Worm (Caenorhabditis elegans) whole organism, mixed stage, embryonic: ENCODE results near the gene ogt-1.

Experiments used
- M03D4.4 ChIP-seq: sonication (generic microtip); optimal IDR thresholded peaks from 2 replicates; lab custom pipeline; 2017; ENCODE audit warnings: mild to moderate bottlenecking, missing genetic modification characterization, missing compliant biosample characterization
- bed-3 ChIP-seq: fragments of 200-800 bp; sonication (Bioruptor generic); optimal IDR thresholded peaks from 3 replicates; lab custom pipeline; 2018; ENCODE audit warnings: mild to moderate bottlenecking, missing genetic modification characterization, moderate library complexity, missing compliant biosample characterization
- blmp-1 ChIP-seq: fragments of 150-350 bp; optimal IDR thresholded peaks from 2 replicates; lab custom pipeline; 2014; ENCODE audit warnings: missing biosample characterization, missing genetic modification characterization
- ceh-39 ChIP-seq: fragments of 150-350 bp; optimal IDR thresholded peaks from 2 replicates; lab custom pipeline; 2014; ENCODE audit warnings: missing biosample characterization, missing genetic modification characterization
- ceh-43 ChIP-seq: fragments of 200-800 bp; sonication (Bioruptor generic); optimal IDR thresholded peaks from 2 replicates; lab custom pipeline; 2018; ENCODE audit warnings: mild to moderate bottlenecking, missing genetic modification characterization, moderate library complexity, missing compliant biosample characterization
- ceh-83 ChIP-seq: fragments of 200-800 bp; sonication (Bioruptor generic); optimal IDR thresholded peaks from 2 replicates; lab custom pipeline; 2018; ENCODE audit warnings: mild to moderate bottlenecking, missing genetic modification characterization, missing compliant biosample characterization
- ces-1 ChIP-seq: fragments of 150-350 bp; optimal IDR thresholded peaks from 2 replicates; lab custom pipeline; 2014; ENCODE audit warnings: missing biosample characterization, missing genetic modification reagents, missing genetic modification characterization
- cnd-1 ChIP-seq: fragments of 200-800 bp; sonication (Bioruptor generic); optimal IDR thresholded peaks from 2 replicates; lab custom pipeline; 2018; ENCODE audit warnings: mild to moderate bottlenecking, missing genetic modification characterization, missing compliant biosample characterization
- elt-1 ChIP-seq: sonication (generic microtip); optimal IDR thresholded peaks from 2 replicates; lab custom pipeline; 2017; ENCODE audit warnings: missing genetic modification characterization, mild to moderate bottlenecking, missing compliant biosample characterization, antibody characterized with exemption, moderate library complexity, borderline replicate concordance; ENCODE audit not compliant: insufficient read depth
- elt-3 ChIP-seq: fragments of 150-350 bp; optimal IDR thresholded peaks from 2 replicates; lab custom pipeline; 2014; ENCODE audit warnings: missing biosample characterization, missing genetic modification characterization
- flh-1 ChIP-seq: fragments of 200-800 bp; sonication (Bioruptor generic); optimal IDR thresholded peaks from 2 replicates; lab custom pipeline; 2018; ENCODE audit warnings: mild to moderate bottlenecking, missing genetic modification characterization, moderate library complexity, missing compliant biosample characterization
- ham-2 ChIP-seq: fragments of 200-800 bp; sonication (Bioruptor generic); optimal IDR thresholded peaks from 2 replicates; lab custom pipeline; 2018; ENCODE audit warnings: mild to moderate bottlenecking, missing genetic modification characterization, missing compliant biosample characterization
- hlh-1 ChIP-seq: fragments of 150-350 bp; optimal IDR thresholded peaks from 2 replicates; lab custom pipeline; 2014; ENCODE audit warnings: missing biosample characterization, missing genetic modification reagents, missing genetic modification characterization
- lin-13 ChIP-seq: fragments of 150-350 bp; optimal IDR thresholded peaks from 2 replicates; lab custom pipeline; 2014; ENCODE audit warnings: missing biosample characterization, missing genetic modification characterization
- lin-32 ChIP-seq: fragments of 200-800 bp; sonication (Bioruptor generic); optimal IDR thresholded peaks from 2 replicates; lab custom pipeline; 2018; ENCODE audit warnings: mild to moderate bottlenecking, missing genetic modification characterization, missing compliant biosample characterization
- lsy-2 ChIP-seq: fragments of 150-350 bp; optimal IDR thresholded peaks from 2 replicates; lab custom pipeline; 2014; ENCODE audit warnings: missing biosample characterization, missing genetic modification characterization
- mab-5 ChIP-seq: fragments of 150-350 bp; optimal IDR thresholded peaks from 2 replicates; lab custom pipeline; 2014; ENCODE audit warnings: missing biosample characterization, missing genetic modification characterization
- mep-1 ChIP-seq: fragments of 150-350 bp; optimal IDR thresholded peaks from 2 replicates; lab custom pipeline; 2017; ENCODE audit warnings: missing biosample characterization, missing genetic modification reagents, missing genetic modification characterization, inconsistent platforms
- mls-2 ChIP-seq: sonication (generic microtip); optimal IDR thresholded peaks from 2 replicates; lab custom pipeline; 2016; ENCODE audit warnings: mild to moderate bottlenecking, missing genetic modification characterization, moderate library complexity, missing compliant biosample characterization
- nhr-12 ChIP-seq: fragments of 150-350 bp; optimal IDR thresholded peaks from 2 replicates; lab custom pipeline; 2014; ENCODE audit warnings: missing biosample characterization, missing genetic modification characterization
- nhr-2 ChIP-seq: fragments of 150-350 bp; optimal IDR thresholded peaks from 2 replicates; lab custom pipeline; 2014; ENCODE audit warnings: missing biosample characterization, missing genetic modification characterization
- nhr-237 ChIP-seq: fragments of 150-350 bp; optimal IDR thresholded peaks from 2 replicates; lab custom pipeline; 2014; ENCODE audit warnings: missing biosample characterization, missing genetic modification characterization
- nhr-28 ChIP-seq: fragments of 150-350 bp; optimal IDR thresholded peaks from 2 replicates; lab custom pipeline; 2014; ENCODE audit warnings: missing biosample characterization, missing genetic modification characterization
- nhr-76 ChIP-seq: sonication (generic microtip); optimal IDR thresholded peaks from 2 replicates; lab custom pipeline; 2017; ENCODE audit warnings: missing biosample characterization, missing genetic modification characterization
- pha-4 ChIP-seq: fragments of 150-350 bp; optimal IDR thresholded peaks from 2 replicates; lab custom pipeline; 2018; ENCODE audit warnings: missing biosample characterization, missing genetic modification reagents, missing genetic modification characterization
- sem-2 ChIP-seq: fragments of 200-800 bp; sonication (Bioruptor generic); optimal IDR thresholded peaks from 2 replicates; lab custom pipeline; 2018; ENCODE audit warnings: mild to moderate bottlenecking, missing genetic modification characterization, missing compliant biosample characterization
- snpc-4 ChIP-seq: fragments of 150-350 bp; optimal IDR thresholded peaks from 2 replicates; lab custom pipeline; 2014; ENCODE audit warnings: missing biosample characterization, missing genetic modification characterization
- sptf-1 ChIP-seq: sonication (generic microtip); optimal IDR thresholded peaks from 2 replicates; lab custom pipeline; 2017; ENCODE audit warnings: mild to moderate bottlenecking, missing genetic modification characterization, moderate library complexity, missing compliant biosample characterization
- unc-120 ChIP-seq: sonication (generic microtip); optimal IDR thresholded peaks from 2 replicates; lab custom pipeline; 2017; ENCODE audit warnings: missing genetic modification characterization, missing compliant biosample characterization; ENCODE audit not compliant: poor library complexity, severe bottlenecking
- unc-39 ChIP-seq: fragments of 150-350 bp; optimal IDR thresholded peaks from 2 replicates; lab custom pipeline; 2014; ENCODE audit warnings: missing biosample characterization, missing genetic modification characterization
- zip-8 ChIP-seq: fragments of 150-350 bp; optimal IDR thresholded peaks from 2 replicates; lab custom pipeline; 2014; ENCODE audit warnings: missing biosample characterization, missing genetic modification characterization
- ztf-11 ChIP-seq: fragments of 150-350 bp; optimal IDR thresholded peaks from 2 replicates; lab custom pipeline; 2014; ENCODE audit warnings: missing biosample characterization, missing genetic modification characterization

Gene ogt-1

DNA sequence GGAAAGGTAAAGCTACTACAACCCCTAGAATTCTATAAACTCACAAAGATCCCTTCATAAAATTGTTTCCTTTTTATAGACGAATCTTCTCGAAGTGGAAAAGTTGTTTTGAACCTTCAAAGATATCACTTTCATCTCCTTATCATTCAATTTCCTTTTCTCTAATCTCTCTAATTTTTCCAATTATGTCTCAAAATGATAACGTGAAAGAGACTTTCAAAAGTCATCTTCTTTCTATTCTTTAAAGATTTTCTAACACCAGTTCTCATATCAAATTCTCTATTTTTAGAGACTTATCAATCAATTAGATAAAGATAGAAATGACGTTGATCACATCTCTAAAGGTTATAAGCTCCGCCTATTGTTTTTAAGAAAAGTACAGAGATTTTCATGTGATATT, 45.9 kb upstream of the ogt-1 start:
- TF ChIP-seq nhr-28 (tag; lab: Kevin White, UChicago) (no peak), ham-2 (GFP tag; lab: Kevin White, UChicago) (no peak), blmp-1 (tag; lab: Kevin White, UChicago) (peak; percentile 17)

DNA sequence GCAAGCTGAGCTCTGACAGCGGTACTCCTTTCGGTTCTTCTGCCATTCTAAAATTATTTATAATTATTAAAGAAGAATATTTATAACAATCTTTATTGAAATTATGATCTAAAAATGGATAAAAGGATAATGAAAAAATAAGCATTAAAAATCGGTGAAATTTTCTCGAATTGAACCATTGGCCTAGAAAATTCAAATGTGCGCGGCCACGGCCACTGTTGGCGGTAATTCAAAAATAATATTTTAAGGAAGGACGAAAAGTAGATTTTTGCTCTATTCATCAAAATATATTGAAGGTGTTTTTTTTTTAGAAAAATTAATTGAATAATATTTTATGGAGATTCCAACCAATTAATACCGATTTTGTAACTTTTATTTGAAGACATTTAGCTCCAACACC, 45.2 kb upstream of the ogt-1 start, which contains the start of gene pfd-5:
Gene pfd-5, minus strand, starts transcription at position 47 of the 400 bp plus-strand sequence.
- TF ChIP-seq pha-4 (tag; lab: Kevin White, UChicago), result peak; percentile 24
- TF ChIP-seq M03D4.4 (tag; lab: Kevin White, UChicago), result no peak
- no peak for TF ChIP-seq flh-1 (GFP tag; lab: Kevin White, UChicago)
- no peak for TF ChIP-seq mep-1 (tag; lab: Kevin White, UChicago)
- TF ChIP-seq ceh-39, result no peak
- no peak for TF ChIP-seq lin-13 (tag; lab: Kevin White, UChicago)
- no peak for TF ChIP-seq ceh-83
- TF ChIP-seq lin-32 (GFP tag; lab: Kevin White, UChicago), result no peak
- peak; percentile 39 for TF ChIP-seq nhr-237
- no peak for TF ChIP-seq elt-1 (tag; lab: Kevin White, UChicago)
- no peak for TF ChIP-seq unc-120 (tag; lab: Kevin White, UChicago)
- TF ChIP-seq bed-3 (GFP tag; lab: Kevin White, UChicago), result no peak
- peak; percentile 4 for TF ChIP-seq nhr-2
- TF ChIP-seq ces-1 (GFP tag; lab: Kevin White, UChicago), result peak; percentile 28
- no peak for TF ChIP-seq snpc-4
- TF ChIP-seq cnd-1, result no peak
- TF ChIP-seq sptf-1 (tag; lab: Kevin White, UChicago), result peak; percentile 66
- TF ChIP-seq mab-5 (tag; lab: Kevin White, UChicago), result no peak
- no peak for TF ChIP-seq unc-39 (tag; lab: Kevin White, UChicago)
- no peak for TF ChIP-seq hlh-1
- no peak for TF ChIP-seq nhr-76 (tag; lab: Kevin White, UChicago)
- TF ChIP-seq blmp-1 (tag; lab: Kevin White, UChicago), result no peak
- no peak for TF ChIP-seq elt-3 (tag; lab: Kevin White, UChicago)
- TF ChIP-seq lsy-2 (tag; lab: Kevin White, UChicago), result peak; percentile 65
- TF ChIP-seq, all 35 proteins: peak for 6

DNA sequence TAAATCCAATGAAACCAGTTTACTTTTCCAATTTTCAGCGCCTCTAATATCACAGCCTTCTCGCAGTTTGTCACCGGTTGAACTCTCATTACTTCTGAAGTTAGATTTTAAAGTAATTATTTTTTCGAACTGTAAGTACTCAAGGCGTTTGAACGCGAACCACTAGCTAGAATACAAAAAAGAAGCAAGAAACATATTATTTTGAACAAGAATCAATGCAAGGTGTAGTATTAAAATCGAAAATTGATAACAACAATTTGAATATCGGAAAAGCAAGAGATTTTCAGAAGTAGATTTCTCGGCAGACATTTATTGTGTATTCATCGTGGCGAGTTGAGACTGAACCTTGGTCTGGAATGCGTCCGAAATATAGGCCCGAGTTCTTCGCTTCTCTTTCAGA, 44.4 kb upstream of the ogt-1 start, which contains the start of gene exos-9:
Gene exos-9, minus strand, starts transcription at position 101 of the 400 bp plus-strand sequence.
- TF ChIP-seq snpc-4, result no peak
- no peak for TF ChIP-seq elt-1 (tag; lab: Kevin White, UChicago)
- TF ChIP-seq blmp-1 (tag; lab: Kevin White, UChicago), result no peak
- TF ChIP-seq M03D4.4 (tag; lab: Kevin White, UChicago), result no peak
- no peak for TF ChIP-seq nhr-28 (tag; lab: Kevin White, UChicago)
- TF ChIP-seq nhr-76 (tag; lab: Kevin White, UChicago), result no peak
- no peak for TF ChIP-seq ces-1 (GFP tag; lab: Kevin White, UChicago)
- TF ChIP-seq lsy-2 (tag; lab: Kevin White, UChicago), result no peak
- TF ChIP-seq lin-13 (tag; lab: Kevin White, UChicago), result no peak
- no peak for TF ChIP-seq cnd-1

- TF ChIP-seq ztf-11 (tag; lab: Kevin White, UChicago) (no peak), nhr-2 (no peak), unc-39 (tag; lab: Kevin White, UChicago) (no peak), sptf-1 (tag; lab: Kevin White, UChicago) (no peak), ham-2 (GFP tag; lab: Kevin White, UChicago) (no peak), hlh-1 (no peak), mls-2 (tag; lab: Kevin White, UChicago) (no peak), nhr-12 (no peak), zip-8 (tag; lab: Kevin White, UChicago) (no peak), ces-1 (GFP tag; lab: Kevin White, UChicago) (no peak)
- TF ChIP-seq, all 35 proteins: peak for 0
These were observed 41.7 kb upstream of the ogt-1 start, which contains the start of gene F37C12.18 for ce11 chrIII:7195325-7195724. F37C12.18 (minus strand) TSS chrIII:7195425.

DNA sequence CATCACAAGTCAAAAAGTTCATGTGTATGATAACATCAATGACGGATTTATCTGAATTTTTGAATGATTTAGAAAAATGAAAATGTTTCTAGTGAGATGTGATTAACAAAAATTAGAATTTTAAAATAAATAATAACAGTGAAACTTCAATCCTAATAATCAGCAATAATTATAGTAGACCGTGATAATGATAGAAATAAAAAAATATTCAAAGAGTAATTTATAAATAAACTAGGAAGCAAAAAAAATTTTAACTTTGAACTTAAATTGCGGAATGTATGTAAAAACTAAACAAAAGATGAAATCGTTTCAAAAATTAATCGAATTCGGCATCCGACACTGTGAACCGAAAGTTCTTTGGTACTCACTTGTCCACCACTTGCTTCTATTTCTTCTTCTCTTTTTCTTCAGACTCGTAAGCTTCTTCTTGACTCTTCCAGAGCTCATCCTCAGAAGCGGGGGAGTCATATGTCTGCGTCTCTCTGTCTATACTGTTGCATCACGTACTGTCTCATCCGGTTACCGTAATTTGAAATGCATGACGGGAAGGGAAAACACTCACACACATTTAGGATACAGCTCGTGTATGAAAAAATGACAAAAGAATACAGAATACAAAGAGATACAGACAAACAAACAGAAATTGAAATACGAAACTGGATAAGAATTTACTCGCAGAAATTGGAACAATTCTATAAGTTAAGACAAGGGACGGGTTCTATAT, 39.5 kb upstream of the ogt-1 start, which contains the start of gene mec-14:
Gene mec-14, minus strand, starts transcription at position 51 of the 724 bp plus-strand sequence.
- TF ChIP-seq blmp-1 (tag; lab: Kevin White, UChicago) (no peak), elt-3 (tag; lab: Kevin White, UChicago) (no peak), flh-1 (GFP tag; lab: Kevin White, UChicago) (no peak), mls-2 (tag; lab: Kevin White, UChicago) (no peak), ztf-11 (tag; lab: Kevin White, UChicago) (no peak), nhr-76 (tag; lab: Kevin White, UChicago) (no peak), nhr-28 (tag; lab: Kevin White, UChicago) (no peak), sem-2 (GFP tag; lab: Kevin White, UChicago) (no peak), M03D4.4 (tag; lab: Kevin White, UChicago) (no peak), ceh-43 (no peak), zip-8 (tag; lab: Kevin White, UChicago) (no peak), lin-13 (tag; lab: Kevin White, UChicago) (no peak), ceh-39 (no peak), unc-39 (tag; lab: Kevin White, UChicago) (no peak)
- TF ChIP-seq, all 35 proteins: peak for 0
